Worm (Caenorhabditis elegans): ENCODE results near the gene Y43C5B.3.

- TF ChIP-seq T22C8.4 (GFP tag; IDR thresholded peaks at IDR 0.05) (no peak), cog-1 (tag; optimal IDR thresholded peaks at IDR 0.05) (no peak)
These were observed 1.9 kb downstream of the Y43C5B.3 start, which contains the start of gene Y43C5B.2 for ce11 chrIV:10352243-10352642.

All from whole organism, midembryonic.